Worm (Caenorhabditis elegans): ENCODE data around the gene F59A7.7.

- no peak for TF ChIP-seq him-1 (tag; optimal IDR thresholded peaks at IDR 0.05)
- TF ChIP-seq dao-5 (tag; optimal IDR thresholded peaks at IDR 0.05), result no peak
- no peak for TF ChIP-seq W03F9.2 (tag; optimal IDR thresholded peaks at IDR 0.05)
These were observed 42.6 kb upstream of the F59A7.7 start, which contains the start of gene acs-3 for ce11 chrV:1969228-1969627.
